Worm (Caenorhabditis elegans) whole organism, L1 larva: ENCODE data around the gene rsa-2.

Experiments used
- C16A3.4 ChIP-seq: fragments of 150-350 bp; optimal IDR thresholded peaks from 2 replicates; lab custom pipeline; 2014; ENCODE audit warnings: missing biosample characterization, missing genetic modification characterization
- C34B4.2 ChIP-seq: sonication (generic microtip); optimal IDR thresholded peaks from 2 replicates; lab custom pipeline; 2017; ENCODE audit warnings: mild to moderate bottlenecking, missing genetic modification characterization, missing compliant biosample characterization
- F16B12.6 ChIP-seq: fragments of 150-350 bp; optimal IDR thresholded peaks from 2 replicates; lab custom pipeline; 2014; ENCODE audit warnings: missing biosample characterization, missing genetic modification characterization
- aly-2 ChIP-seq: fragments of 150-350 bp; optimal IDR thresholded peaks from 2 replicates; lab custom pipeline; 2014; ENCODE audit warnings: missing biosample characterization, missing genetic modification characterization
- ama-1 ChIP-seq: fragments of 150-350 bp; optimal IDR thresholded peaks from 2 replicates; lab custom pipeline; 2014
- blmp-1 ChIP-seq: fragments of 150-350 bp; optimal IDR thresholded peaks from 2 replicates; lab custom pipeline; 2014; ENCODE audit warnings: missing biosample characterization, missing genetic modification characterization
- ceh-63 ChIP-seq: fragments of 200-800 bp; sonication (Bioruptor generic); optimal IDR thresholded peaks from 2 replicates; lab custom pipeline; 2018; ENCODE audit warnings: mild to moderate bottlenecking, missing genetic modification characterization, missing compliant biosample characterization
- ces-1 ChIP-seq: fragments of 150-350 bp; optimal IDR thresholded peaks from 2 replicates; lab custom pipeline; 2014; ENCODE audit warnings: missing biosample characterization, missing genetic modification reagents, missing genetic modification characterization
- dpl-1 ChIP-seq, 3 experiments: fragments of 150-350 bp in 2 of 3; sonication (generic microtip) in 1 of 3; optimal IDR thresholded peaks; 2 replicates each; lab custom pipeline; 2014 to 2017; ENCODE audit warnings: missing biosample characterization in 3 of 3, missing genetic modification characterization in 3 of 3, missing genetic modification reagents in 3 of 3
- dsc-1 ChIP-seq: sonication (generic microtip); optimal IDR thresholded peaks from 2 replicates; lab custom pipeline; 2016; ENCODE audit warnings: mild to moderate bottlenecking, missing genetic modification characterization, missing compliant biosample characterization
- efl-1 ChIP-seq, 4 experiments: fragments of 150-350 bp; optimal IDR thresholded peaks in 3 of 4; peaks in 1 of 4; 1 replicate in 1 of 4; 2 replicates in 3 of 4; lab custom pipeline; 2014; ENCODE audit warnings: missing biosample characterization in 2 of 4, missing genetic modification characterization in 2 of 4, missing genetic modification reagents in 2 of 4
- efl-3 ChIP-seq: fragments of 200-800 bp; sonication (Bioruptor generic); optimal IDR thresholded peaks from 2 replicates; lab custom pipeline; 2018; ENCODE audit warnings: mild to moderate bottlenecking, missing genetic modification characterization, missing compliant biosample characterization
- egl-27 ChIP-seq, 2 experiments: fragments of 150-350 bp in 1 of 2; sonication (generic microtip); optimal IDR thresholded peaks; 3 replicates each; lab custom pipeline; 2017 to 2018; ENCODE audit warnings: missing biosample characterization in 2 of 2, missing genetic modification characterization in 2 of 2, missing genetic modification reagents in 2 of 2
- ets-5 ChIP-seq: fragments of 200-800 bp; sonication (Bioruptor generic); IDR thresholded peaks from 2 replicates; pipeline ENCODE4 v1.3.6; 2022; ENCODE audit warnings: missing genetic modification characterization, missing compliant biosample characterization
- fkh-8 ChIP-seq: sonication (generic microtip); optimal IDR thresholded peaks from 2 replicates; lab custom pipeline; 2016; ENCODE audit warnings: mild to moderate bottlenecking, missing genetic modification characterization, missing compliant biosample characterization
- fos-1 ChIP-seq: fragments of 150-350 bp; optimal IDR thresholded peaks from 2 replicates; lab custom pipeline; 2014; ENCODE audit warnings: missing biosample characterization, missing genetic modification characterization
- grh-1 ChIP-seq: fragments of 200-800 bp; sonication (Bioruptor generic); IDR thresholded peaks from 2 replicates; pipeline ENCODE4 v1.3.6; 2022; ENCODE audit warnings: missing genetic modification reagents, missing genetic modification characterization, missing compliant biosample characterization
- hlh-17 ChIP-seq: fragments of 200-800 bp; sonication (Bioruptor generic); optimal IDR thresholded peaks from 2 replicates; lab custom pipeline; 2018; ENCODE audit warnings: missing genetic modification characterization, mild to moderate bottlenecking, missing compliant biosample characterization, moderate library complexity, borderline replicate concordance
- hlh-4 ChIP-seq: sonication (generic microtip); optimal IDR thresholded peaks from 2 replicates; lab custom pipeline; 2016; ENCODE audit warnings: mild to moderate bottlenecking, missing genetic modification characterization, missing compliant biosample characterization
- isw-1 ChIP-seq: fragments of 200-800 bp; sonication (Bioruptor generic); IDR thresholded peaks from 2 replicates; pipeline ENCODE4 v1.3.6; 2022; ENCODE audit warnings: missing genetic modification characterization, missing compliant biosample characterization
- jun-1 ChIP-seq: fragments of 150-350 bp; optimal IDR thresholded peaks from 2 replicates; lab custom pipeline; 2014; ENCODE audit warnings: missing biosample characterization, missing genetic modification reagents, missing genetic modification characterization
- lin-13 ChIP-seq: fragments of 150-350 bp; optimal IDR thresholded peaks from 2 replicates; lab custom pipeline; 2014; ENCODE audit warnings: missing biosample characterization, missing genetic modification reagents, missing genetic modification characterization
- lin-14 ChIP-seq: fragments of 200-800 bp; sonication (Bioruptor generic); optimal IDR thresholded peaks from 2 replicates; lab custom pipeline; 2018; ENCODE audit warnings: mild to moderate bottlenecking, missing genetic modification characterization, moderate library complexity, missing compliant biosample characterization
- lin-35 ChIP-seq, 2 experiments: fragments of 150-350 bp; optimal IDR thresholded peaks; 2 replicates each; lab custom pipeline; 2014; ENCODE audit warnings: missing biosample characterization in 2 of 2, missing genetic modification characterization in 2 of 2, missing genetic modification reagents in 2 of 2
- lsy-2 ChIP-seq, 2 experiments: fragments of 150-350 bp; optimal IDR thresholded peaks; 2 replicates each; lab custom pipeline; 2014; ENCODE audit warnings: missing biosample characterization in 2 of 2, missing genetic modification characterization in 2 of 2
- mdl-1 ChIP-seq, 2 experiments: fragments of 150-350 bp; optimal IDR thresholded peaks; 2 replicates each; lab custom pipeline; 2014 to 2017; ENCODE audit warnings: missing biosample characterization in 2 of 2, missing genetic modification characterization in 2 of 2, inconsistent platforms in 1 of 2
- mef-2 ChIP-seq: fragments of 150-350 bp; optimal IDR thresholded peaks from 2 replicates; lab custom pipeline; 2014; ENCODE audit warnings: missing biosample characterization, missing genetic modification characterization
- nhr-19 ChIP-seq: fragments of 200-800 bp; sonication (Bioruptor generic); conservative IDR thresholded peaks from 2 replicates; pipeline ENCODE4 v1.3.6; 2022; ENCODE audit warnings: missing genetic modification characterization, missing compliant biosample characterization
- nhr-20 ChIP-seq: sonication (generic microtip); optimal IDR thresholded peaks from 2 replicates; lab custom pipeline; 2016; ENCODE audit warnings: mild to moderate bottlenecking, missing genetic modification characterization, missing compliant biosample characterization
- nhr-237 ChIP-seq: fragments of 150-350 bp; optimal IDR thresholded peaks from 2 replicates; lab custom pipeline; 2014; ENCODE audit warnings: missing biosample characterization, missing genetic modification characterization
- nhr-28 ChIP-seq: fragments of 150-350 bp; optimal IDR thresholded peaks from 2 replicates; lab custom pipeline; 2014; ENCODE audit warnings: missing biosample characterization, missing genetic modification characterization
- nhr-76 ChIP-seq: sonication (generic microtip); optimal IDR thresholded peaks from 2 replicates; lab custom pipeline; 2017; ENCODE audit warnings: missing biosample characterization, missing genetic modification characterization
- nhr-90 ChIP-seq: sonication (generic microtip); optimal IDR thresholded peaks from 2 replicates; lab custom pipeline; 2016; ENCODE audit warnings: mild to moderate bottlenecking, missing genetic modification characterization, missing compliant biosample characterization; ENCODE audit not compliant: poor library complexity
- pag-3 ChIP-seq: sonication (generic microtip); optimal IDR thresholded peaks from 2 replicates; lab custom pipeline; 2017; ENCODE audit warnings: missing genetic modification characterization, mild to moderate bottlenecking, missing compliant biosample characterization, antibody characterized with exemption, borderline replicate concordance; ENCODE audit not compliant: insufficient read depth
- pax-3 ChIP-seq: fragments of 200-800 bp; sonication (Bioruptor generic); optimal IDR thresholded peaks from 2 replicates; lab custom pipeline; 2018; ENCODE audit warnings: mild to moderate bottlenecking, missing genetic modification characterization, moderate library complexity, missing compliant biosample characterization
- pqm-1 ChIP-seq: sonication (generic microtip); optimal IDR thresholded peaks from 3 replicates; lab custom pipeline; 2017; ENCODE audit warnings: missing biosample characterization, missing genetic modification characterization
- snpc-4 ChIP-seq: fragments of 150-350 bp; optimal IDR thresholded peaks from 2 replicates; lab custom pipeline; 2014; ENCODE audit warnings: missing biosample characterization, missing genetic modification characterization
- sox-4 ChIP-seq: sonication (generic microtip); optimal IDR thresholded peaks from 2 replicates; lab custom pipeline; 2016; ENCODE audit warnings: missing genetic modification characterization, missing compliant biosample characterization
- sup-37 ChIP-seq: fragments of 200-800 bp; sonication (Bioruptor generic); optimal IDR thresholded peaks from 2 replicates; lab custom pipeline; 2018; ENCODE audit warnings: mild to moderate bottlenecking, missing genetic modification characterization, missing compliant biosample characterization
- tlp-1 ChIP-seq: fragments of 150-350 bp; optimal IDR thresholded peaks from 2 replicates; lab custom pipeline; 2014; ENCODE audit warnings: missing biosample characterization, missing genetic modification characterization
- unc-130 ChIP-seq: fragments of 150-350 bp; optimal IDR thresholded peaks from 2 replicates; lab custom pipeline; 2017; ENCODE audit warnings: missing biosample characterization, missing genetic modification characterization, inconsistent platforms
- unc-30 ChIP-seq: sonication (generic microtip); optimal IDR thresholded peaks from 2 replicates; lab custom pipeline; 2017; ENCODE audit warnings: missing biosample characterization, missing genetic modification characterization
- unc-86 ChIP-seq: sonication (generic microtip); optimal IDR thresholded peaks from 2 replicates; lab custom pipeline; 2016; ENCODE audit warnings: missing genetic modification characterization, missing compliant biosample characterization
- ztf-11 ChIP-seq, 2 experiments: sonication (generic microtip); optimal IDR thresholded peaks; 2 replicates each; lab custom pipeline; 2016 to 2017; ENCODE audit warnings: missing genetic modification characterization in 2 of 2, missing biosample characterization in 1 of 2, missing compliant biosample characterization in 1 of 2
- ztf-4 ChIP-seq: fragments of 150-350 bp; optimal IDR thresholded peaks from 2 replicates; lab custom pipeline; 2014; ENCODE audit warnings: missing biosample characterization, missing genetic modification characterization

rsa-2 gene

ce11 chrIII:11040606-11041005 is 22.7 kb upstream of the rsa-2 start:
- TF ChIP-seq snpc-4 (no peak), mef-2 (tag; lab: Kevin White, UChicago) (no peak), blmp-1 (tag; lab: Kevin White, UChicago) (peak; percentile 88), fkh-8 (tag; lab: Kevin White, UChicago) (no peak), isw-1 (GFP tag; lab: Robert Waterston, UW) (no peak), egl-27 (tag; optimal IDR thresholded peaks at IDR 0.05; lab: Kevin White, UChicago) (no peak), pax-3 (tag; lab: Kevin White, UChicago) (no peak), nhr-90 (no peak), nhr-76 (tag; lab: Kevin White, UChicago) (no peak), sup-37 (GFP tag; lab: Kevin White, UChicago) (no peak), ztf-11 (tag; optimal IDR thresholded peaks at IDR 0.05; lab: Kevin White, UChicago) (no peak), grh-1 (GFP tag; lab: Robert Waterston, UW) (no peak), unc-86 (no peak), ets-5 (GFP tag; lab: Robert Waterston, UW) (no peak), unc-130 (no peak), lin-13 (GFP tag; lab: Kevin White, UChicago) (no peak), dsc-1 (tag; lab: Kevin White, UChicago) (no peak), lin-35 (GFP tag; optimal IDR thresholded peaks at IDR 0.05; lab: Kevin White, UChicago) (peak in 1 of 2 experiments; percentile 20), F16B12.6 (no peak), pqm-1 (tag; lab: Kevin White, UChicago) (no peak), efl-1 (optimal IDR thresholded peaks at IDR 0.05; lab: Kevin White, UChicago) (no peak), efl-1 (GFP tag; optimal IDR thresholded peaks at IDR 0.05 in 1 of 2; lab: Kevin White, UChicago) (peak in 1 of 2 experiments; percentile 86), sox-4 (tag; lab: Kevin White, UChicago) (no peak), nhr-20 (tag; lab: Kevin White, UChicago) (no peak), unc-30 (tag; lab: Kevin White, UChicago) (no peak), tlp-1 (no peak), ama-1 (lab: Kevin White, UChicago) (no peak), C34B4.2 (tag; lab: Kevin White, UChicago) (no peak), C16A3.4 (no peak), mdl-1 (tag; optimal IDR thresholded peaks at IDR 0.05; lab: Kevin White, UChicago) (peak in 1 of 2 experiments; percentile 48), jun-1 (tag; lab: Kevin White, UChicago) (no peak), ztf-4 (tag; lab: Kevin White, UChicago) (no peak), nhr-237 (no peak), ces-1 (GFP tag; lab: Kevin White, UChicago) (no peak), hlh-17 (GFP tag; lab: Kevin White, UChicago) (no peak), pag-3 (tag; lab: Kevin White, UChicago) (no peak), aly-2 (no peak), dpl-1 (GFP tag; optimal IDR thresholded peaks at IDR 0.05; lab: Kevin White, UChicago) (no peak), hlh-4 (tag; lab: Kevin White, UChicago) (no peak), lsy-2 (tag; optimal IDR thresholded peaks at IDR 0.05; lab: Kevin White, UChicago) (no peak), ceh-63 (GFP tag; lab: Kevin White, UChicago) (no peak), nhr-28 (tag; lab: Kevin White, UChicago) (no peak), nhr-19 (GFP tag; lab: Robert Waterston, UW) (no peak), lin-14 (GFP tag; lab: Kevin White, UChicago) (peak; percentile 41), efl-3 (GFP tag; lab: Kevin White, UChicago) (no peak), fos-1 (no peak)
